Fruit fly (Drosophila melanogaster) whole organism, wandering third instar larva: Measurements from ENCODE around the gene CG4502.

Source experiments
- CG32264 ChIP-seq: fragments of 200-800 bp; sonication (Bioruptor generic); optimal IDR thresholded peaks from 2 replicates; lab custom pipeline; 2016; ENCODE audit warnings: missing biosample characterization, missing genetic modification characterization
- Dfd ChIP-seq: fragments of >200 bp; optimal IDR thresholded peaks from 2 replicates; lab custom pipeline; 2017; ENCODE audit warnings: missing biosample characterization, missing genetic modification characterization
- Myc ChIP-seq: fragments of >200 bp; optimal IDR thresholded peaks from 2 replicates; lab custom pipeline; 2017
- N ChIP-seq: fragments of >200 bp; optimal IDR thresholded peaks from 2 replicates; lab custom pipeline; 2018; ENCODE audit warnings: missing biosample characterization, missing external identifiers, missing genetic modification characterization
- br ChIP-seq: fragments of 200-800 bp; sonication (Bioruptor generic); optimal IDR thresholded peaks from 2 replicates; lab custom pipeline; 2016; ENCODE audit warnings: missing biosample characterization, missing genetic modification characterization
- h ChIP-seq: fragments of 200-800 bp; sonication (Bioruptor generic); optimal IDR thresholded peaks from 3 replicates; lab custom pipeline; 2016; ENCODE audit warnings: missing biosample characterization, mild to moderate bottlenecking, missing genetic modification characterization
- pan ChIP-seq: fragments of >200 bp; optimal IDR thresholded peaks from 2 replicates; lab custom pipeline; 2017
- rgr ChIP-seq: fragments of 200-800 bp; sonication (Bioruptor generic); optimal IDR thresholded peaks from 3 replicates; lab custom pipeline; 2016; ENCODE audit warnings: missing biosample characterization, mild to moderate bottlenecking, missing genetic modification characterization
- tai ChIP-seq: sonication (Bioruptor generic); optimal IDR thresholded peaks from 2 replicates; lab custom pipeline; 2016; ENCODE audit warnings: missing biosample characterization, missing genetic modification characterization

DNA sequence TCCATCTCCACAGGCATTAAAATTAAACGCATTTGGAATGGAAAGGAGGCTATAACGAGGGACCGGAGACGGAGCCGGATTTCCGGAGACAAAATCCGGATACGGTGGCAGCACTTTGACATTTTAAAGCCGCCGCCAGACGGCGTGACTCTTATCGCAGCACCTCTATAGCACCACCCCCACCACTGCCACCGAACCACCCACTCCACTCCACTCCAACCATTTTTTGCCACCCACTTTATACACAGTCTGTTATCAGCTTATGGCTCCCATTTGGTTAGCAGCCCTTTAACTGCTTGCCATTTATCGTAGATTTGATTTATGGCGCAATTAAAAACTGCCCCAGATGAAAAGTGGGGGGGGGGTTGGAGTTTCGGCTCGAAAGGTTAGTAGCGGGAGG is 35.1 kb downstream of the CG4502 start:
- TF ChIP-seq N, result no peak
- no peak for TF ChIP-seq Myc (lab: Kevin White, UChicago)
- TF ChIP-seq Dfd (GFP tag; lab: Kevin White, UChicago), result no peak
- no peak for TF ChIP-seq pan
- TF ChIP-seq h, result no peak
- TF ChIP-seq rgr (GFP tag; lab: Kevin White, UChicago), result no peak
- no peak for TF ChIP-seq CG32264 (GFP tag; lab: Kevin White, UChicago)
- no peak for TF ChIP-seq br (GFP tag; lab: Kevin White, UChicago)
- TF ChIP-seq tai (GFP tag; lab: Kevin White, UChicago), result no peak
